Worm (Caenorhabditis elegans) whole organism, L1 larva: ENCODE results near the gene rpap-3.

Experiments used
- C16A3.4 ChIP-seq: fragments of 150-350 bp; optimal IDR thresholded peaks from 2 replicates; lab custom pipeline; 2014; ENCODE audit warnings: missing biosample characterization, missing genetic modification characterization
- C34B4.2 ChIP-seq: sonication (generic microtip); optimal IDR thresholded peaks from 2 replicates; lab custom pipeline; 2017; ENCODE audit warnings: mild to moderate bottlenecking, missing genetic modification characterization, missing compliant biosample characterization
- aha-1 ChIP-seq: fragments of 150-350 bp; optimal IDR thresholded peaks from 2 replicates; lab custom pipeline; 2014; ENCODE audit warnings: missing biosample characterization, missing genetic modification characterization
- aly-2 ChIP-seq: fragments of 150-350 bp; optimal IDR thresholded peaks from 2 replicates; lab custom pipeline; 2014; ENCODE audit warnings: missing biosample characterization, missing genetic modification characterization
- ama-1 ChIP-seq: fragments of 150-350 bp; optimal IDR thresholded peaks from 2 replicates; lab custom pipeline; 2014
- blmp-1 ChIP-seq: fragments of 150-350 bp; optimal IDR thresholded peaks from 2 replicates; lab custom pipeline; 2014; ENCODE audit warnings: missing biosample characterization, missing genetic modification characterization
- ceh-8 ChIP-seq: fragments of 200-800 bp; sonication (Bioruptor generic); optimal IDR thresholded peaks from 2 replicates; lab custom pipeline; 2018; ENCODE audit warnings: mild to moderate bottlenecking, missing genetic modification characterization, moderate library complexity, missing compliant biosample characterization
- ceh-88 ChIP-seq: fragments of 200-800 bp; sonication (Bioruptor generic); IDR thresholded peaks from 2 replicates; pipeline ENCODE4 v1.3.6; 2022; ENCODE audit warnings: missing genetic modification characterization, missing compliant biosample characterization
- ceh-90 ChIP-seq: sonication (generic microtip); optimal IDR thresholded peaks from 2 replicates; lab custom pipeline; 2016; ENCODE audit warnings: missing genetic modification characterization, missing compliant biosample characterization
- ces-1 ChIP-seq: fragments of 150-350 bp; optimal IDR thresholded peaks from 2 replicates; lab custom pipeline; 2014; ENCODE audit warnings: missing biosample characterization, missing genetic modification reagents, missing genetic modification characterization
- dpl-1 ChIP-seq, 3 experiments: fragments of 150-350 bp in 2 of 3; sonication (generic microtip) in 1 of 3; optimal IDR thresholded peaks; 2 replicates each; lab custom pipeline; 2014 to 2017; ENCODE audit warnings: missing biosample characterization in 3 of 3, missing genetic modification characterization in 3 of 3, missing genetic modification reagents in 3 of 3
- efl-1 ChIP-seq, 4 experiments: fragments of 150-350 bp; optimal IDR thresholded peaks in 3 of 4; peaks in 1 of 4; 1 replicate in 1 of 4; 2 replicates in 3 of 4; lab custom pipeline; 2014; ENCODE audit warnings: missing biosample characterization in 2 of 4, missing genetic modification characterization in 2 of 4, missing genetic modification reagents in 2 of 4
- egl-13 ChIP-seq: sonication (generic microtip); optimal IDR thresholded peaks from 2 replicates; lab custom pipeline; 2016; ENCODE audit warnings: missing genotype, missing genetic modification reagents, missing genetic modification characterization, missing compliant biosample characterization
- elt-2 ChIP-seq: sonication (generic microtip); optimal IDR thresholded peaks from 2 replicates; lab custom pipeline; 2016; ENCODE audit warnings: missing genetic modification characterization, mild to moderate bottlenecking, inconsistent platforms, missing compliant biosample characterization, missing genetic modification reagents
- elt-3 ChIP-seq, 6 experiments: fragments of 150-350 bp in 1 of 6; sonication (generic microtip); optimal IDR thresholded peaks; 2 replicates each; lab custom pipeline; 2017 to 2018; ENCODE audit warnings: missing biosample characterization in 6 of 6, missing genetic modification characterization in 6 of 6, inconsistent platforms in 1 of 6
- fkh-4 ChIP-seq: sonication (generic microtip); optimal IDR thresholded peaks from 2 replicates; lab custom pipeline; 2016; ENCODE audit warnings: missing compliant biosample characterization, missing genetic modification characterization, borderline replicate concordance
- fkh-8 ChIP-seq: sonication (generic microtip); optimal IDR thresholded peaks from 2 replicates; lab custom pipeline; 2016; ENCODE audit warnings: mild to moderate bottlenecking, missing genetic modification characterization, missing compliant biosample characterization
- fos-1 ChIP-seq: fragments of 150-350 bp; optimal IDR thresholded peaks from 2 replicates; lab custom pipeline; 2014; ENCODE audit warnings: missing biosample characterization, missing genetic modification characterization
- grh-1 ChIP-seq: fragments of 200-800 bp; sonication (Bioruptor generic); IDR thresholded peaks from 2 replicates; pipeline ENCODE4 v1.3.6; 2022; ENCODE audit warnings: missing genetic modification reagents, missing genetic modification characterization, missing compliant biosample characterization
- hlh-17 ChIP-seq: fragments of 200-800 bp; sonication (Bioruptor generic); optimal IDR thresholded peaks from 2 replicates; lab custom pipeline; 2018; ENCODE audit warnings: missing genetic modification characterization, mild to moderate bottlenecking, missing compliant biosample characterization, moderate library complexity, borderline replicate concordance
- hlh-4 ChIP-seq: sonication (generic microtip); optimal IDR thresholded peaks from 2 replicates; lab custom pipeline; 2016; ENCODE audit warnings: mild to moderate bottlenecking, missing genetic modification characterization, missing compliant biosample characterization
- hpl-2 ChIP-seq: fragments of 150-350 bp; optimal IDR thresholded peaks from 2 replicates; lab custom pipeline; 2014; ENCODE audit warnings: missing biosample characterization, missing genetic modification reagents, missing genetic modification characterization
- irx-1 ChIP-seq: sonication (generic microtip); optimal IDR thresholded peaks from 2 replicates; lab custom pipeline; 2016; ENCODE audit warnings: missing genetic modification characterization, missing compliant biosample characterization
- isw-1 ChIP-seq: fragments of 200-800 bp; sonication (Bioruptor generic); IDR thresholded peaks from 2 replicates; pipeline ENCODE4 v1.3.6; 2022; ENCODE audit warnings: missing genetic modification characterization, missing compliant biosample characterization
- lin-15B ChIP-seq: fragments of 150-350 bp; sonication (generic microtip); optimal IDR thresholded peaks from 3 replicates; lab custom pipeline; 2014; ENCODE audit warnings: missing biosample characterization, missing genetic modification characterization
- lin-35 ChIP-seq, 2 experiments: fragments of 150-350 bp; optimal IDR thresholded peaks; 2 replicates each; lab custom pipeline; 2014; ENCODE audit warnings: missing biosample characterization in 2 of 2, missing genetic modification characterization in 2 of 2, missing genetic modification reagents in 2 of 2
- lin-39 ChIP-seq: fragments of 150-350 bp; optimal IDR thresholded peaks from 2 replicates; lab custom pipeline; 2014; ENCODE audit warnings: missing biosample characterization, missing genetic modification reagents, missing genetic modification characterization
- mdl-1 ChIP-seq, 2 experiments: fragments of 150-350 bp; optimal IDR thresholded peaks; 2 replicates each; lab custom pipeline; 2014 to 2017; ENCODE audit warnings: missing biosample characterization in 2 of 2, missing genetic modification characterization in 2 of 2, inconsistent platforms in 1 of 2
- mef-2 ChIP-seq: fragments of 150-350 bp; optimal IDR thresholded peaks from 2 replicates; lab custom pipeline; 2014; ENCODE audit warnings: missing biosample characterization, missing genetic modification characterization
- nhr-19 ChIP-seq: fragments of 200-800 bp; sonication (Bioruptor generic); conservative IDR thresholded peaks from 2 replicates; pipeline ENCODE4 v1.3.6; 2022; ENCODE audit warnings: missing genetic modification characterization, missing compliant biosample characterization
- nhr-20 ChIP-seq: sonication (generic microtip); optimal IDR thresholded peaks from 2 replicates; lab custom pipeline; 2016; ENCODE audit warnings: mild to moderate bottlenecking, missing genetic modification characterization, missing compliant biosample characterization
- nhr-28 ChIP-seq: fragments of 150-350 bp; optimal IDR thresholded peaks from 2 replicates; lab custom pipeline; 2014; ENCODE audit warnings: missing biosample characterization, missing genetic modification characterization
- nhr-47 ChIP-seq: sonication (generic microtip); optimal IDR thresholded peaks from 2 replicates; lab custom pipeline; 2016; ENCODE audit warnings: mild to moderate bottlenecking, missing genetic modification characterization, moderate library complexity, missing compliant biosample characterization
- nhr-71 ChIP-seq: sonication (generic microtip); optimal IDR thresholded peaks from 2 replicates; lab custom pipeline; 2016; ENCODE audit warnings: mild to moderate bottlenecking, missing genetic modification characterization, moderate library complexity, missing compliant biosample characterization
- nhr-76 ChIP-seq: sonication (generic microtip); optimal IDR thresholded peaks from 2 replicates; lab custom pipeline; 2017; ENCODE audit warnings: missing biosample characterization, missing genetic modification characterization
- nhr-77 ChIP-seq: fragments of 150-350 bp; optimal IDR thresholded peaks from 2 replicates; lab custom pipeline; 2014; ENCODE audit warnings: missing biosample characterization, missing genetic modification characterization
- nhr-85 ChIP-seq: sonication (generic microtip); peaks from one replicate; lab custom pipeline; 2016; ENCODE audit warnings: missing genetic modification characterization, inconsistent platforms, missing compliant biosample characterization
- snpc-4 ChIP-seq: fragments of 150-350 bp; optimal IDR thresholded peaks from 2 replicates; lab custom pipeline; 2014; ENCODE audit warnings: missing biosample characterization, missing genetic modification characterization
- sup-37 ChIP-seq: fragments of 200-800 bp; sonication (Bioruptor generic); optimal IDR thresholded peaks from 2 replicates; lab custom pipeline; 2018; ENCODE audit warnings: mild to moderate bottlenecking, missing genetic modification characterization, missing compliant biosample characterization
- tbx-2 ChIP-seq: sonication (generic microtip); optimal IDR thresholded peaks from 2 replicates; lab custom pipeline; 2016; ENCODE audit warnings: missing genetic modification characterization, missing compliant biosample characterization
- unc-30 ChIP-seq: sonication (generic microtip); optimal IDR thresholded peaks from 2 replicates; lab custom pipeline; 2017; ENCODE audit warnings: missing biosample characterization, missing genetic modification characterization
- unc-62 ChIP-seq: fragments of 150-350 bp; optimal IDR thresholded peaks from 2 replicates; lab custom pipeline; 2014; ENCODE audit warnings: missing biosample characterization, missing genetic modification reagents, missing genetic modification characterization
- unc-86 ChIP-seq: sonication (generic microtip); optimal IDR thresholded peaks from 2 replicates; lab custom pipeline; 2016; ENCODE audit warnings: missing genetic modification characterization, missing compliant biosample characterization
- vab-15 ChIP-seq: sonication (generic microtip); optimal IDR thresholded peaks from 2 replicates; lab custom pipeline; 2017; ENCODE audit warnings: missing genotype, mild to moderate bottlenecking, missing genetic modification characterization, missing compliant biosample characterization
- xbp-1 ChIP-seq: sonication (generic microtip); optimal IDR thresholded peaks from 2 replicates; lab custom pipeline; 2016; ENCODE audit warnings: missing genetic modification characterization, missing compliant biosample characterization
- zag-1 ChIP-seq: fragments of 150-350 bp; optimal IDR thresholded peaks from 2 replicates; lab custom pipeline; 2014; ENCODE audit warnings: missing biosample characterization, missing genetic modification characterization
- ztf-11 ChIP-seq, 2 experiments: sonication (generic microtip); optimal IDR thresholded peaks; 2 replicates each; lab custom pipeline; 2016 to 2017; ENCODE audit warnings: missing genetic modification characterization in 2 of 2, missing biosample characterization in 1 of 2, missing compliant biosample characterization in 1 of 2

The rpap-3 gene

ce11 chrIV:7791821-7792446 is 13.2 kb upstream of the rpap-3 start, which contains the start of gene C33H5.13:
Gene C33H5.13 (minus strand): TSS chrIV:7792263.
- no peak for TF ChIP-seq nhr-19 (GFP tag; lab: Robert Waterston, UW)
- peak in 1 of 2 experiments; percentile 20 for TF ChIP-seq lin-35 (GFP tag; optimal IDR thresholded peaks at IDR 0.05; lab: Kevin White, UChicago)
- peak in 1 of 2 experiments; percentile 6 for TF ChIP-seq efl-1 (optimal IDR thresholded peaks at IDR 0.05; lab: Kevin White, UChicago)
- TF ChIP-seq efl-1 (GFP tag; optimal IDR thresholded peaks at IDR 0.05 in 1 of 2; lab: Kevin White, UChicago) = peak in 1 of 2 experiments; percentile 56
- TF ChIP-seq elt-2 = peak; percentile 34
- TF ChIP-seq, all 84 proteins: peak for 3

- peak; percentile 69 for TF ChIP-seq egl-13 (tag; lab: Kevin White, UChicago)
- TF ChIP-seq snpc-4 = peak; percentile 10
- TF ChIP-seq lin-15B (tag; lab: Kevin White, UChicago) = peak; percentile 96
- no peak for TF ChIP-seq C34B4.2
- TF ChIP-seq nhr-76 (tag; lab: Kevin White, UChicago) = no peak
- TF ChIP-seq nhr-77 (tag; lab: Kevin White, UChicago) = peak; percentile 78
- peak in 1 of 2 experiments; percentile 1 for TF ChIP-seq ztf-11 (tag; optimal IDR thresholded peaks at IDR 0.05; lab: Kevin White, UChicago)
- TF ChIP-seq fkh-8 (tag; lab: Kevin White, UChicago) = peak; percentile 79
- TF ChIP-seq isw-1 (GFP tag; lab: Robert Waterston, UW) = peak; percentile 83
- peak; percentile 37 for TF ChIP-seq irx-1 (tag; lab: Kevin White, UChicago)
- TF ChIP-seq unc-86 (tag; lab: Kevin White, UChicago) = peak; percentile 83
- TF ChIP-seq dpl-1 (GFP tag; optimal IDR thresholded peaks at IDR 0.05; lab: Kevin White, UChicago) = peak; percentile 92 to 96 (median 94)
- TF ChIP-seq nhr-85 = peak; percentile 89
- peak; percentile 87 for TF ChIP-seq nhr-47 (tag; lab: Kevin White, UChicago)
- TF ChIP-seq mef-2 = peak; percentile 54
- TF ChIP-seq C16A3.4 (tag; lab: Kevin White, UChicago) = peak; percentile 94
- TF ChIP-seq fkh-4 (tag; lab: Kevin White, UChicago) = no peak
- no peak for TF ChIP-seq ces-1 (GFP tag; lab: Kevin White, UChicago)
- peak; percentile 87 for TF ChIP-seq xbp-1 (tag; lab: Kevin White, UChicago)
- peak; percentile 92 for TF ChIP-seq nhr-71 (tag; lab: Kevin White, UChicago)
- peak; percentile 51 for TF ChIP-seq aly-2 (tag; lab: Kevin White, UChicago)
- peak; percentile 85 for TF ChIP-seq nhr-20
- TF ChIP-seq hpl-2 (GFP tag; lab: Kevin White, UChicago) = no peak
- TF ChIP-seq unc-62 (GFP tag; lab: Kevin White, UChicago) = no peak
- no peak for TF ChIP-seq ceh-8
- TF ChIP-seq aha-1 = peak; percentile 5
- TF ChIP-seq grh-1 = no peak
- peak; percentile 91 to 95 for TF ChIP-seq efl-1 (optimal IDR thresholded peaks at IDR 0.05; lab: Kevin White, UChicago)
- TF ChIP-seq efl-1 (GFP tag; optimal IDR thresholded peaks at IDR 0.05 in 1 of 2; lab: Kevin White, UChicago) = peak; percentile 92 to 99
- TF ChIP-seq tbx-2 (tag; lab: Kevin White, UChicago) = peak; percentile 88
- TF ChIP-seq ama-1 (lab: Kevin White, UChicago) = no peak
- TF ChIP-seq blmp-1 (tag; lab: Kevin White, UChicago) = peak; percentile 84
- TF ChIP-seq sup-37 (GFP tag; lab: Kevin White, UChicago) = no peak
- TF ChIP-seq elt-3 (tag; optimal IDR thresholded peaks at IDR 0.05; lab: Kevin White, UChicago) = peak in 2 of 6 experiments; percentile 9 to 72
- TF ChIP-seq hlh-17 = no peak
- peak; percentile 65 for TF ChIP-seq ceh-88 (GFP tag; lab: Robert Waterston, UW)
- no peak for TF ChIP-seq unc-30 (tag; lab: Kevin White, UChicago)
- peak; percentile 82 for TF ChIP-seq fos-1 (tag; lab: Kevin White, UChicago)
- TF ChIP-seq ceh-90 (tag; lab: Kevin White, UChicago) = no peak
- TF ChIP-seq vab-15 = peak; percentile 90
- TF ChIP-seq lin-35 (GFP tag; optimal IDR thresholded peaks at IDR 0.05; lab: Kevin White, UChicago) = peak; percentile 95 to 98
- TF ChIP-seq zag-1 (tag; lab: Kevin White, UChicago) = no peak
- peak; percentile 50 for TF ChIP-seq lin-39 (tag; lab: Kevin White, UChicago)
- TF ChIP-seq mdl-1 (tag; optimal IDR thresholded peaks at IDR 0.05; lab: Kevin White, UChicago) = peak in 1 of 2 experiments; percentile 89
- peak; percentile 79 for TF ChIP-seq nhr-19 (GFP tag; lab: Robert Waterston, UW)
- TF ChIP-seq nhr-28 = no peak
- no peak for TF ChIP-seq hlh-4
Measured at ce11 chrIV:7790801-7791588, 12.2 kb upstream of the rpap-3 start, which contains the start of gene rsp-6. Gene rsp-6 (minus strand): TSS chrIV:7791229.
